Fruit fly (Drosophila melanogaster) whole organism, embryonic: ENCODE data around the gene kin17.

Source experiments
- Adf1 ChIP-seq: fragments of 200-800 bp; sonication (Bioruptor generic); IDR thresholded peaks from 2 replicates; pipeline ENCODE4 v1.3.6; 2022; ENCODE audit warnings: missing biosample characterization, missing genetic modification characterization
- Antp ChIP-seq: fragments of 200-800 bp; sonication (Bioruptor generic); optimal IDR thresholded peaks from 3 replicates; lab custom pipeline; 2016; ENCODE audit warnings: missing biosample characterization, missing genetic modification characterization
- B-H2 ChIP-seq: fragments of 200-800 bp; sonication (Bioruptor generic); optimal IDR thresholded peaks from 2 replicates; lab custom pipeline; 2018; ENCODE audit warnings: missing biosample characterization, mild to moderate bottlenecking, missing genetic modification characterization
- BtbVII ChIP-seq: fragments of 200-800 bp; sonication (Bioruptor generic); optimal IDR thresholded peaks from 3 replicates; lab custom pipeline; 2017; ENCODE audit warnings: missing biosample characterization, mild to moderate bottlenecking, missing genetic modification characterization
- CG10321 ChIP-seq: fragments of 200-800 bp; sonication (Bioruptor generic); IDR thresholded peaks from 2 replicates; pipeline ENCODE4 v1.3.6; 2022; ENCODE audit warnings: missing biosample characterization, missing genetic modification characterization
- CG10543 ChIP-seq: fragments of 200-800 bp; sonication (Bioruptor generic); optimal IDR thresholded peaks from 3 replicates; lab custom pipeline; 2017; ENCODE audit warnings: missing biosample characterization, mild to moderate bottlenecking, missing genetic modification characterization, moderate library complexity
- CG10565 ChIP-seq: fragments of 200-800 bp; sonication (Bioruptor generic); optimal IDR thresholded peaks from 3 replicates; lab custom pipeline; 2016; ENCODE audit warnings: missing biosample characterization, mild to moderate bottlenecking, missing genetic modification characterization
- CG11247 ChIP-seq: fragments of 200-800 bp; sonication (Bioruptor generic); IDR thresholded peaks from 2 replicates; pipeline ENCODE4 v1.3.6; 2022; ENCODE audit warnings: missing biosample characterization, missing genetic modification characterization
- CG13287 ChIP-seq: fragments of 200-800 bp; sonication (Bioruptor generic); IDR thresholded peaks from 2 replicates; pipeline ENCODE4 v1.3.6; 2022; ENCODE audit warnings: missing biosample characterization, missing genetic modification characterization; ENCODE audit not compliant: partially characterized antibody
- CG1832 ChIP-seq: fragments of 200-800 bp; sonication (Bioruptor generic); optimal IDR thresholded peaks from 2 replicates; lab custom pipeline; 2017; ENCODE audit warnings: missing biosample characterization, mild to moderate bottlenecking, missing genetic modification characterization, inconsistent platforms
- CG34422 ChIP-seq: fragments of 200-800 bp; sonication (Bioruptor generic); IDR thresholded peaks from 3 replicates; pipeline ENCODE4 v1.3.6; 2022; ENCODE audit warnings: missing biosample characterization, missing genetic modification characterization
- CG3847 ChIP-seq: fragments of 200-800 bp; sonication (Bioruptor generic); IDR thresholded peaks from 2 replicates; pipeline ENCODE4 v1.3.6; 2022; ENCODE audit warnings: missing biosample characterization, missing genetic modification characterization
- CG6689 ChIP-seq: fragments of 200-800 bp; sonication (Bioruptor generic); IDR thresholded peaks from 2 replicates; pipeline ENCODE4 v1.3.6; 2022; ENCODE audit warnings: missing biosample characterization, missing genetic modification characterization
- CG8388 ChIP-seq: fragments of 200-800 bp; sonication (Bioruptor generic); optimal IDR thresholded peaks from 2 replicates; lab custom pipeline; 2019; ENCODE audit warnings: missing biosample characterization, mild to moderate bottlenecking, missing genetic modification characterization, moderate library complexity
- CG8944 ChIP-seq: fragments of 200-800 bp; sonication (Bioruptor generic); optimal IDR thresholded peaks from 3 replicates; lab custom pipeline; 2016; ENCODE audit warnings: missing biosample characterization, missing genetic modification characterization
- CG9215 ChIP-seq: fragments of 200-800 bp; sonication (Bioruptor generic); IDR thresholded peaks from 2 replicates; pipeline ENCODE4 v1.3.6; 2022; ENCODE audit warnings: missing biosample characterization, missing genetic modification characterization
- CG9876 ChIP-seq: fragments of 200-800 bp; sonication (Bioruptor generic); optimal IDR thresholded peaks from 2 replicates; lab custom pipeline; 2016; ENCODE audit warnings: missing biosample characterization, missing genetic modification characterization
- CTCF ChIP-seq: fragments of 200-800 bp; sonication (Bioruptor generic); optimal IDR thresholded peaks from 2 replicates; lab custom pipeline; 2017; ENCODE audit warnings: missing biosample characterization, mild to moderate bottlenecking, missing genetic modification characterization, moderate library complexity
- CoRest ChIP-seq: fragments of 200-800 bp; sonication (Bioruptor generic); optimal IDR thresholded peaks from 3 replicates; lab custom pipeline; 2018; ENCODE audit warnings: missing biosample characterization, mild to moderate bottlenecking, missing genetic modification characterization, moderate library complexity
- Dll ChIP-seq: fragments of 200-800 bp; sonication (Bioruptor generic); IDR thresholded peaks from 4 replicates; pipeline ENCODE4 v1.3.6; 2022; ENCODE audit warnings: missing biosample characterization, missing genetic modification characterization; ENCODE audit not compliant: partially characterized antibody
- Doc2 ChIP-seq: fragments of 200-800 bp; sonication (Bioruptor generic); IDR thresholded peaks from 2 replicates; pipeline ENCODE4 v1.3.6; 2022; ENCODE audit warnings: missing biosample characterization, missing genetic modification characterization
- Doc3 ChIP-seq: fragments of 200-800 bp; sonication (Bioruptor generic); IDR thresholded peaks from 3 replicates; pipeline ENCODE4 v1.3.6; 2022; ENCODE audit warnings: missing biosample characterization, missing genetic modification characterization; ENCODE audit not compliant: partially characterized antibody
- Dref ChIP-seq: fragments of 200-800 bp; sonication (Bioruptor generic); IDR thresholded peaks from 2 replicates; pipeline ENCODE4 v1.3.6; 2022; ENCODE audit warnings: missing biosample characterization, missing genetic modification characterization
- HLH3B ChIP-seq: fragments of 200-800 bp; sonication (Bioruptor generic); IDR thresholded peaks from 2 replicates; pipeline ENCODE4 v1.3.6; 2022; ENCODE audit warnings: missing biosample characterization, missing genetic modification characterization
- HLHmδ ChIP-seq: fragments of 200-800 bp; sonication (Bioruptor generic); optimal IDR thresholded peaks from 2 replicates; lab custom pipeline; 2018; ENCODE audit warnings: missing biosample characterization, mild to moderate bottlenecking, missing genetic modification characterization, moderate library complexity
- Hey ChIP-seq: fragments of 200-800 bp; sonication (Bioruptor generic); optimal IDR thresholded peaks from 3 replicates; lab custom pipeline; 2018; ENCODE audit warnings: missing biosample characterization, mild to moderate bottlenecking, missing genetic modification characterization
- Hmr ChIP-seq: fragments of 200-800 bp; sonication (Bioruptor generic); optimal IDR thresholded peaks from 3 replicates; lab custom pipeline; 2017; ENCODE audit warnings: mild to moderate bottlenecking, missing biosample characterization, missing genetic modification reagents, missing genetic modification characterization
- Hr78 ChIP-seq, 2 experiments: fragments of 200-800 bp in 1 of 2; fragments of >200 bp in 1 of 2; sonication (Bioruptor generic) in 1 of 2; optimal IDR thresholded peaks; 2 replicates each; lab custom pipeline; 2017 to 2019; ENCODE audit warnings: missing biosample characterization in 2 of 2, missing genetic modification characterization in 2 of 2, mild to moderate bottlenecking in 1 of 2, moderate library complexity in 1 of 2
- Kr ChIP-seq: fragments of 200-800 bp; sonication (Bioruptor generic); optimal IDR thresholded peaks from 2 replicates; lab custom pipeline; 2017; ENCODE audit warnings: missing biosample characterization, mild to moderate bottlenecking, missing genetic modification characterization
- Myb ChIP-seq: fragments of 200-800 bp; sonication (Bioruptor generic); optimal IDR thresholded peaks from 2 replicates; lab custom pipeline; 2016; ENCODE audit warnings: missing biosample characterization, missing genetic modification characterization
- Sox100B ChIP-seq: fragments of 200-800 bp; sonication (Bioruptor generic); optimal IDR thresholded peaks from 3 replicates; lab custom pipeline; 2018; ENCODE audit warnings: missing biosample characterization, mild to moderate bottlenecking, missing genetic modification characterization
- Stat92E ChIP-seq, 3 experiments: fragments of >200 bp in 2 of 3; fragments of 200-800 bp in 1 of 3; sonication (Bioruptor generic) in 1 of 3; optimal IDR thresholded peaks; 2 replicates each; lab custom pipeline; 2017 to 2019; ENCODE audit warnings: missing biosample characterization in 3 of 3, missing genetic modification characterization in 3 of 3, mild to moderate bottlenecking in 1 of 3, moderate library complexity in 1 of 3
- Trl ChIP-seq, 3 experiments: fragments of >200 bp in 2 of 3; fragments of 200-800 bp in 1 of 3; sonication (Bioruptor generic) in 1 of 3; optimal IDR thresholded peaks; 2 replicates in 1 of 3; 3 replicates in 2 of 3; lab custom pipeline; 2016 to 2017; ENCODE audit warnings: missing biosample characterization in 1 of 3, missing genetic modification characterization in 1 of 3
- YL-1 ChIP-seq: fragments of 200-800 bp; sonication (Bioruptor generic); optimal IDR thresholded peaks from 3 replicates; lab custom pipeline; 2017; ENCODE audit warnings: missing biosample characterization, mild to moderate bottlenecking, missing genetic modification characterization
- ac ChIP-seq: fragments of 200-800 bp; sonication (Bioruptor generic); optimal IDR thresholded peaks from 3 replicates; lab custom pipeline; 2017; ENCODE audit warnings: missing biosample characterization, mild to moderate bottlenecking, missing genetic modification characterization
- amos ChIP-seq: fragments of 200-800 bp; sonication (Bioruptor generic); IDR thresholded peaks from 2 replicates; pipeline ENCODE4 v1.3.6; 2022; ENCODE audit warnings: missing biosample characterization, missing genetic modification characterization; ENCODE audit not compliant: partially characterized antibody
- ase ChIP-seq: fragments of 200-800 bp; sonication (Bioruptor generic); IDR thresholded peaks from 3 replicates; pipeline ENCODE4 v1.3.6; 2022; ENCODE audit warnings: missing biosample characterization, missing genetic modification characterization
- bsh ChIP-seq, 2 experiments: fragments of 200-800 bp; sonication (Bioruptor generic); optimal IDR thresholded peaks; 2 replicates each; lab custom pipeline; 2017 to 2018; ENCODE audit warnings: mild to moderate bottlenecking in 2 of 2, missing biosample characterization in 2 of 2, missing genetic modification characterization in 2 of 2, moderate library complexity in 1 of 2
- chm ChIP-seq: fragments of 200-800 bp; sonication (Bioruptor generic); IDR thresholded peaks from 2 replicates; pipeline ENCODE4 v1.3.6; 2022; ENCODE audit warnings: missing biosample characterization, missing genetic modification characterization
- chn ChIP-seq: fragments of 200-800 bp; sonication (Bioruptor generic); optimal IDR thresholded peaks from 2 replicates; lab custom pipeline; 2016; ENCODE audit warnings: missing biosample characterization, missing genetic modification characterization
- eve ChIP-seq, 2 experiments: fragments of >200 bp; optimal IDR thresholded peaks; 2 replicates each; lab custom pipeline; 2017; ENCODE audit warnings: missing biosample characterization in 2 of 2, missing genetic modification characterization in 2 of 2
- fu2 ChIP-seq: fragments of 200-800 bp; sonication (Bioruptor generic); optimal IDR thresholded peaks from 2 replicates; lab custom pipeline; 2016; ENCODE audit warnings: missing biosample characterization, missing genetic modification characterization
- hbn ChIP-seq: fragments of 200-800 bp; sonication (Bioruptor generic); IDR thresholded peaks from 2 replicates; pipeline ENCODE4 v1.3.6; 2022; ENCODE audit warnings: missing biosample characterization, missing genetic modification characterization; ENCODE audit not compliant: partially characterized antibody
- nau ChIP-seq: fragments of 200-800 bp; sonication (Bioruptor generic); optimal IDR thresholded peaks from 3 replicates; lab custom pipeline; 2017; ENCODE audit warnings: missing biosample characterization, mild to moderate bottlenecking, missing genetic modification characterization, missing genetic modification reagents
- otp ChIP-seq: fragments of 200-800 bp; sonication (Bioruptor generic); IDR thresholded peaks from 3 replicates; pipeline ENCODE4, ENCODE4 v1.3.6; 2022; ENCODE audit warnings: missing biosample characterization, missing genetic modification characterization
- psq ChIP-seq: fragments of 200-800 bp; sonication (Bioruptor generic); optimal IDR thresholded peaks from 2 replicates; lab custom pipeline; 2017; ENCODE audit warnings: missing biosample characterization, missing genetic modification characterization
- shn ChIP-seq: fragments of 200-800 bp; sonication (Bioruptor generic); optimal IDR thresholded peaks from 3 replicates; lab custom pipeline; 2016; ENCODE audit warnings: missing biosample characterization, missing genetic modification characterization
- so ChIP-seq: fragments of 200-800 bp; sonication (Bioruptor generic); IDR thresholded peaks from 3 replicates; pipeline ENCODE4 v1.3.6; 2022; ENCODE audit warnings: missing biosample characterization, missing genetic modification characterization
- unc-4 ChIP-seq: fragments of 200-800 bp; sonication (Bioruptor generic); IDR thresholded peaks from 2 replicates; pipeline ENCODE4 v1.3.6; 2022; ENCODE audit warnings: missing biosample characterization, missing genetic modification characterization; ENCODE audit not compliant: partially characterized antibody
- wek ChIP-seq: fragments of 200-800 bp; sonication (Bioruptor generic); optimal IDR thresholded peaks from 3 replicates; lab custom pipeline; 2018; ENCODE audit warnings: missing biosample characterization, mild to moderate bottlenecking, missing genetic modification characterization, moderate library complexity

The kin17 gene

DNA sequence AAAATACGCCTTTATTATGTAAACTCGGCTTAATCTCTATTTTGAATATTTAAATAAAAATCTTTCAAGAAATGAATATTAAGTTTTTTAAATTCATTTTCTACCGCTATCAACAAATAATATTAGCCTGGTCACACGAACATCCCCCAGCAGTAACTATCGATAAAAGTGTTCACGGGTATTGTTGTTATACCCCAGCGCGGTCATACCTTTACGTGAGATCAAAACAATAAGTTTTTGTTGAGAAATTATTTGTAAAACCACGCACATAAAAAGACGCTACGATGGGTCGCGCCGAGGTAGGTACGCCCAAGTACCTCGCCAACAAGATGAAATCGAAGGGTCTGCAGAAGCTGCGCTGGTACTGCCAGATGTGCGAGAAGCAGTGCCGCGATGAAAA, at the start of gene kin17:
TSS of gene kin17 (plus strand) at position 195 of the 400 bp plus-strand sequence.
- TF ChIP-seq Trl (optimal IDR thresholded peaks at IDR 0.05; lab: Kevin White, UChicago) = no peak
- no peak for TF ChIP-seq Trl (GFP tag; optimal IDR thresholded peaks at IDR 0.05; lab: Kevin White, UChicago)
- peak in 1 of 3 experiments; percentile 20 for TF ChIP-seq Stat92E (GFP tag; optimal IDR thresholded peaks at IDR 0.05; lab: Kevin White, UChicago)
- TF ChIP-seq ac (GFP tag; lab: Kevin White, UChicago) = no peak
- no peak for TF ChIP-seq fu2 (GFP tag; lab: Kevin White, UChicago)
- TF ChIP-seq psq (GFP tag; lab: Kevin White, UChicago) = no peak
- no peak for TF ChIP-seq CG1832
- TF ChIP-seq YL-1 (GFP tag; lab: Kevin White, UChicago) = peak; percentile 58
- TF ChIP-seq Dll (GFP tag; lab: Robert Waterston, UW) = peak; percentile 76; the same call in 3 of the 4 replicates
- TF ChIP-seq CG10543 (GFP tag; lab: Kevin White, UChicago) = no peak
- TF ChIP-seq CG8944 (GFP tag; lab: Kevin White, UChicago) = no peak
- TF ChIP-seq CG34422 (GFP tag; lab: Robert Waterston, UW) = no peak
- TF ChIP-seq Hey (tag; lab: Kevin White, UChicago) = no peak
- no peak for TF ChIP-seq BtbVII
- TF ChIP-seq CG13287 (GFP tag; lab: Robert Waterston, UW) = peak; percentile 87
- peak; percentile 26; the same call in 1 of the 2 replicates for TF ChIP-seq CG3847 (GFP tag; lab: Robert Waterston, UW)
- TF ChIP-seq otp (GFP tag; lab: Robert Waterston, UW) = no peak
- no peak for TF ChIP-seq HLH3B (GFP tag; lab: Robert Waterston, UW)
- TF ChIP-seq Hmr (GFP tag; lab: Kevin White, UChicago) = no peak
- no peak for TF ChIP-seq CG10321 (GFP tag; lab: Robert Waterston, UW)
- TF ChIP-seq Antp (GFP tag; lab: Kevin White, UChicago) = no peak
- no peak for TF ChIP-seq ase (GFP tag; lab: Robert Waterston, UW)
- TF ChIP-seq CG11247 = no peak
- no peak for TF ChIP-seq HLHmδ (GFP tag; lab: Kevin White, UChicago)
- TF ChIP-seq Hr78 (GFP tag; optimal IDR thresholded peaks at IDR 0.05; lab: Kevin White, UChicago) = no peak
- peak; percentile 65; the same call in 1 of the 2 replicates for TF ChIP-seq hbn (GFP tag; lab: Robert Waterston, UW)
- TF ChIP-seq shn (GFP tag; lab: Kevin White, UChicago) = no peak
- peak; percentile 72 for TF ChIP-seq amos (GFP tag; lab: Robert Waterston, UW)
- peak; percentile 52 for TF ChIP-seq Myb (GFP tag; lab: Kevin White, UChicago)
- peak; percentile 45; the same call in 1 of the 3 replicates for TF ChIP-seq Doc3 (GFP tag; lab: Robert Waterston, UW)
- TF ChIP-seq CG9215 (GFP tag; lab: Robert Waterston, UW) = no peak
- no peak for TF ChIP-seq nau (GFP tag; lab: Kevin White, UChicago)
- TF ChIP-seq Dref (GFP tag; lab: Robert Waterston, UW) = peak; percentile 70
- TF ChIP-seq chm = no peak
- peak; percentile 74 for TF ChIP-seq unc-4 (GFP tag; lab: Robert Waterston, UW)
- no peak for TF ChIP-seq eve (GFP tag; optimal IDR thresholded peaks at IDR 0.05; lab: Kevin White, UChicago)
- TF ChIP-seq CoRest (tag; lab: Kevin White, UChicago) = no peak
- TF ChIP-seq CG8388 (GFP tag; lab: Kevin White, UChicago) = no peak
- no peak for TF ChIP-seq Kr (GFP tag; lab: Kevin White, UChicago)
- no peak for TF ChIP-seq Sox100B (GFP tag; lab: Kevin White, UChicago)
- TF ChIP-seq CG9876 (GFP tag; lab: Kevin White, UChicago) = no peak
- TF ChIP-seq Doc2 (GFP tag; lab: Robert Waterston, UW) = no peak
- TF ChIP-seq CG10565 (GFP tag; lab: Kevin White, UChicago) = no peak
- no peak for TF ChIP-seq CTCF (GFP tag; lab: Kevin White, UChicago)
- TF ChIP-seq bsh (GFP tag; optimal IDR thresholded peaks at IDR 0.05; lab: Kevin White, UChicago) = no peak
- TF ChIP-seq wek = no peak
- TF ChIP-seq chn (GFP tag; lab: Kevin White, UChicago) = no peak
- 0 out of 3 replicates have a peak, but pooled peaks have one; percentile 13 for TF ChIP-seq so
- TF ChIP-seq B-H2 (GFP tag; lab: Kevin White, UChicago) = no peak
- no peak for TF ChIP-seq CG6689 (GFP tag; lab: Robert Waterston, UW)
- no peak for TF ChIP-seq Adf1
